Fruit fly (Drosophila melanogaster) whole organism, embryonic: ENCODE measurements around the gene MED14.

Experiments used
- Adf1 ChIP-seq: fragments of 200-800 bp; sonication (Bioruptor generic); IDR thresholded peaks from 2 replicates; pipeline ENCODE4 v1.3.6; 2022; ENCODE audit warnings: missing biosample characterization, missing genetic modification characterization
- Atf-2 ChIP-seq: fragments of 200-800 bp; sonication (Bioruptor generic); optimal IDR thresholded peaks from 2 replicates; lab custom pipeline; 2016; ENCODE audit warnings: missing biosample characterization, missing genetic modification characterization
- Atf6 ChIP-seq: fragments of 200-800 bp; sonication (Bioruptor generic); IDR thresholded peaks from 2 replicates; pipeline ENCODE4 v1.3.6; 2022; ENCODE audit warnings: missing biosample characterization, missing genetic modification characterization
- B-H2 ChIP-seq: fragments of 200-800 bp; sonication (Bioruptor generic); optimal IDR thresholded peaks from 2 replicates; lab custom pipeline; 2018; ENCODE audit warnings: missing biosample characterization, mild to moderate bottlenecking, missing genetic modification characterization
- Blimp-1 ChIP-seq: fragments of 200-800 bp; sonication (Bioruptor generic); optimal IDR thresholded peaks from 3 replicates; lab custom pipeline; 2018; ENCODE audit warnings: missing biosample characterization, missing genetic modification characterization, mild to moderate bottlenecking, moderate library complexity, missing genetic modification reagents
- CG10979 ChIP-seq: fragments of 200-800 bp; sonication (Bioruptor generic); optimal IDR thresholded peaks from 2 replicates; lab custom pipeline; 2018; ENCODE audit warnings: missing biosample characterization, mild to moderate bottlenecking, missing genetic modification characterization, moderate library complexity
- CG11093 ChIP-seq: fragments of 200-800 bp; sonication (Bioruptor generic); IDR thresholded peaks from 3 replicates; pipeline ENCODE4 v1.3.6; 2022; ENCODE audit warnings: missing biosample characterization, missing genetic modification characterization
- CG12236 ChIP-seq: fragments of 200-800 bp; sonication (Bioruptor generic); optimal IDR thresholded peaks from 2 replicates; lab custom pipeline; 2016; ENCODE audit warnings: missing biosample characterization, missing genetic modification characterization
- CG12769 ChIP-seq: fragments of 200-800 bp; sonication (Bioruptor generic); optimal IDR thresholded peaks from 2 replicates; lab custom pipeline; 2019; ENCODE audit warnings: missing biosample characterization, mild to moderate bottlenecking, missing genetic modification characterization, moderate library complexity
- CG13424 ChIP-seq: fragments of 200-800 bp; sonication (Bioruptor generic); optimal IDR thresholded peaks from 2 replicates; lab custom pipeline; 2019; ENCODE audit warnings: missing biosample characterization, mild to moderate bottlenecking, missing genetic modification characterization, moderate library complexity
- CG15479 ChIP-seq: fragments of 200-800 bp; sonication (Bioruptor generic); optimal IDR thresholded peaks from 3 replicates; lab custom pipeline; 2019; ENCODE audit warnings: missing biosample characterization, mild to moderate bottlenecking, missing genetic modification characterization, moderate library complexity
- CG16815 ChIP-seq: fragments of 200-800 bp; sonication (Bioruptor generic); optimal IDR thresholded peaks from 3 replicates; lab custom pipeline; 2017; ENCODE audit warnings: missing biosample characterization, mild to moderate bottlenecking, missing genetic modification characterization
- CG17186 ChIP-seq: fragments of 200-800 bp; sonication (Bioruptor generic); optimal IDR thresholded peaks from 3 replicates; lab custom pipeline; 2017; ENCODE audit warnings: missing biosample characterization, missing genetic modification reagents, missing genetic modification characterization
- CG17829 ChIP-seq: fragments of 200-800 bp; optimal IDR thresholded peaks from 2 replicates; lab custom pipeline; 2019; ENCODE audit warnings: missing biosample characterization, mild to moderate bottlenecking, missing genetic modification characterization, moderate library complexity
- CG18476 ChIP-seq: fragments of 200-800 bp; sonication (Bioruptor generic); optimal IDR thresholded peaks from 2 replicates; lab custom pipeline; 2016; ENCODE audit warnings: missing biosample characterization, mild to moderate bottlenecking, missing genetic modification characterization
- CG2712 ChIP-seq: fragments of 200-800 bp; optimal IDR thresholded peaks from 3 replicates; lab custom pipeline; 2019; ENCODE audit warnings: missing biosample characterization, mild to moderate bottlenecking, missing genetic modification characterization, moderate library complexity
- CG30403 ChIP-seq: fragments of 200-800 bp; sonication (Bioruptor generic); optimal IDR thresholded peaks from 3 replicates; lab custom pipeline; 2016; ENCODE audit warnings: missing biosample characterization, missing genetic modification characterization
- CG3281 ChIP-seq: fragments of 200-800 bp; sonication (Bioruptor generic); optimal IDR thresholded peaks from 3 replicates; lab custom pipeline; 2017; ENCODE audit warnings: missing biosample characterization, mild to moderate bottlenecking, missing genetic modification characterization
- CG43689 ChIP-seq: fragments of 200-800 bp; sonication (Bioruptor generic); IDR thresholded peaks from 2 replicates; pipeline ENCODE4 v1.3.6; 2022; ENCODE audit warnings: missing biosample characterization, missing genetic modification characterization
- CG4730 ChIP-seq: fragments of 200-800 bp; sonication (Bioruptor generic); IDR thresholded peaks from 2 replicates; pipeline ENCODE4 v1.3.6; 2022; ENCODE audit warnings: missing biosample characterization, missing genetic modification characterization
- CG6254 ChIP-seq: fragments of 200-800 bp; sonication (Bioruptor generic); optimal IDR thresholded peaks from 3 replicates; lab custom pipeline; 2017; ENCODE audit warnings: mild to moderate bottlenecking, missing biosample characterization, missing genetic modification reagents, missing genetic modification characterization
- CG9876 ChIP-seq: fragments of 200-800 bp; sonication (Bioruptor generic); optimal IDR thresholded peaks from 2 replicates; lab custom pipeline; 2016; ENCODE audit warnings: missing biosample characterization, missing genetic modification characterization
- Chrac-16 ChIP-seq: fragments of 200-800 bp; sonication (Bioruptor generic); optimal IDR thresholded peaks from 3 replicates; lab custom pipeline; 2016; ENCODE audit warnings: missing biosample characterization, missing genetic modification characterization
- Dek ChIP-seq: fragments of 200-800 bp; sonication (Bioruptor generic); optimal IDR thresholded peaks from 3 replicates; lab custom pipeline; 2019; ENCODE audit warnings: missing biosample characterization, mild to moderate bottlenecking, missing genetic modification characterization, moderate library complexity
- Fer1 ChIP-seq: fragments of 200-800 bp; sonication (Bioruptor generic); optimal IDR thresholded peaks from 2 replicates; lab custom pipeline; 2017; ENCODE audit warnings: missing biosample characterization, mild to moderate bottlenecking, missing genetic modification characterization
- Lhr ChIP-seq: fragments of 200-800 bp; sonication (Bioruptor generic); optimal IDR thresholded peaks from 3 replicates; lab custom pipeline; 2017; ENCODE audit warnings: mild to moderate bottlenecking, missing biosample characterization, missing genetic modification reagents, missing genetic modification characterization
- MESR4 ChIP-seq: fragments of 200-800 bp; sonication (Bioruptor generic); optimal IDR thresholded peaks from 2 replicates; lab custom pipeline; 2018; ENCODE audit warnings: missing biosample characterization, mild to moderate bottlenecking, missing genetic modification characterization, moderate library complexity
- NFAT ChIP-seq: fragments of 200-800 bp; sonication (Bioruptor generic); IDR thresholded peaks from 2 replicates; pipeline ENCODE4 v1.3.6; 2022; ENCODE audit warnings: missing biosample characterization, missing genetic modification characterization
- Pdp1 ChIP-seq, 2 experiments: fragments of 200-800 bp; sonication (Bioruptor generic); optimal IDR thresholded peaks; 3 replicates each; lab custom pipeline; 2016; ENCODE audit warnings: missing biosample characterization in 2 of 2, missing genetic modification characterization in 2 of 2, mild to moderate bottlenecking in 1 of 2, moderate library complexity in 1 of 2
- Side ChIP-seq: fragments of 200-800 bp; sonication (Bioruptor generic); optimal IDR thresholded peaks from 2 replicates; lab custom pipeline; 2016; ENCODE audit warnings: missing biosample characterization, missing genetic modification characterization
- Ssrp ChIP-seq: fragments of 200-800 bp; sonication (Bioruptor generic); optimal IDR thresholded peaks from 2 replicates; lab custom pipeline; 2018; ENCODE audit warnings: missing biosample characterization, mild to moderate bottlenecking, missing genetic modification characterization, moderate library complexity
- aop ChIP-seq: fragments of 200-800 bp; sonication (Bioruptor generic); IDR thresholded peaks from 2 replicates; pipeline ENCODE4 v1.3.6; 2022; ENCODE audit warnings: missing biosample characterization, missing genetic modification characterization
- ato ChIP-seq: fragments of 200-800 bp; sonication (Bioruptor generic); IDR thresholded peaks from 2 replicates; pipeline ENCODE4 v1.3.6; 2022; ENCODE audit warnings: missing biosample characterization, missing genetic modification characterization; ENCODE audit not compliant: partially characterized antibody
- btn ChIP-seq: fragments of 200-800 bp; sonication (Bioruptor generic); optimal IDR thresholded peaks from 2 replicates; lab custom pipeline; 2016; ENCODE audit warnings: missing biosample characterization, missing genetic modification characterization
- dmrt11E ChIP-seq: fragments of 200-800 bp; sonication (Bioruptor generic); optimal IDR thresholded peaks from 3 replicates; lab custom pipeline; 2018; ENCODE audit warnings: missing biosample characterization, mild to moderate bottlenecking, missing genetic modification characterization, moderate library complexity
- ftz-f1 ChIP-seq: fragments of 200-800 bp; sonication (Bioruptor generic); optimal IDR thresholded peaks from 2 replicates; lab custom pipeline; 2016; ENCODE audit warnings: missing biosample characterization, missing genetic modification characterization
- grn ChIP-seq: fragments of 200-800 bp; sonication (Bioruptor generic); optimal IDR thresholded peaks from 3 replicates; lab custom pipeline; 2017; ENCODE audit warnings: missing biosample characterization, missing genetic modification characterization
- hbn ChIP-seq: fragments of 200-800 bp; sonication (Bioruptor generic); IDR thresholded peaks from 2 replicates; pipeline ENCODE4 v1.3.6; 2022; ENCODE audit warnings: missing biosample characterization, missing genetic modification characterization; ENCODE audit not compliant: partially characterized antibody
- jumu ChIP-seq: fragments of 200-800 bp; sonication (Bioruptor generic); optimal IDR thresholded peaks from 3 replicates; lab custom pipeline; 2016; ENCODE audit warnings: missing biosample characterization, missing genetic modification characterization
- kay ChIP-seq: fragments of 200-800 bp; sonication (Bioruptor generic); optimal IDR thresholded peaks from 2 replicates; lab custom pipeline; 2016; ENCODE audit warnings: missing biosample characterization, missing genetic modification characterization
- pan ChIP-seq, 4 experiments: fragments of >200 bp in 3 of 4; fragments of 200-800 bp in 1 of 4; sonication (Bioruptor generic) in 1 of 4; optimal IDR thresholded peaks in 3 of 4; IDR thresholded peaks in 1 of 4; 2 replicates each; pipeline versions ENCODE4 v1.3.6 to Lab custom; 2017 to 2022; ENCODE audit warnings: missing biosample characterization in 2 of 4, missing genetic modification characterization in 2 of 4, mixed read lengths in 1 of 4
- pnt ChIP-seq: fragments of 200-800 bp; sonication (Bioruptor generic); optimal IDR thresholded peaks from 3 replicates; lab custom pipeline; 2016; ENCODE audit warnings: missing biosample characterization, missing genetic modification characterization
- schlank ChIP-seq: fragments of 200-800 bp; sonication (Bioruptor generic); optimal IDR thresholded peaks from 2 replicates; lab custom pipeline; 2018; ENCODE audit warnings: missing biosample characterization, mild to moderate bottlenecking, missing genetic modification characterization
- sens-2 ChIP-seq: fragments of 200-800 bp; sonication (Bioruptor generic); IDR thresholded peaks from 2 replicates; pipeline ENCODE4 v1.3.6; 2022; ENCODE audit warnings: missing biosample characterization, missing genetic modification characterization
- slbo ChIP-seq: fragments of 200-800 bp; sonication (Bioruptor generic); IDR thresholded peaks from 2 replicates; pipeline ENCODE4 v1.3.6; 2022; ENCODE audit warnings: missing biosample characterization, missing genetic modification characterization
- ssp ChIP-seq: fragments of 200-800 bp; sonication (Bioruptor generic); IDR thresholded peaks from 2 replicates; pipeline ENCODE4 v1.3.6; 2022; ENCODE audit warnings: missing biosample characterization, missing genetic modification characterization
- trem ChIP-seq: fragments of 200-800 bp; optimal IDR thresholded peaks from 3 replicates; lab custom pipeline; 2019; ENCODE audit warnings: missing biosample characterization, mild to moderate bottlenecking, missing genetic modification characterization, moderate library complexity
- tx ChIP-seq: fragments of 200-800 bp; sonication (Bioruptor generic); optimal IDR thresholded peaks from 2 replicates; lab custom pipeline; 2016; ENCODE audit warnings: missing biosample characterization, missing genetic modification characterization
- vfl ChIP-seq: fragments of 200-800 bp; sonication (Bioruptor generic); optimal IDR thresholded peaks from 2 replicates; lab custom pipeline; 2016; ENCODE audit warnings: missing biosample characterization, missing genetic modification characterization

The MED14 gene

dm6 chr3L:563002-563627, 29.9 kb upstream of the MED14 start (continued):
- TF ChIP-seq CG43689 (GFP tag; lab: Robert Waterston, UW) (no peak), Fer1 (GFP tag; lab: Kevin White, UChicago) (peak; percentile 71), sens-2 (GFP tag; lab: Robert Waterston, UW) (peak; percentile 62; the same call in 1 of the 2 replicates), CG17186 (no peak), MESR4 (no peak), CG4730 (0 out of 2 replicates have a peak, but pooled peaks have one; percentile 27), Pdp1 (GFP tag; optimal IDR thresholded peaks at IDR 0.05; lab: Kevin White, UChicago) (peak; percentile 17 to 55), slbo (GFP tag; lab: Robert Waterston, UW) (peak; percentile 57), CG15479 (GFP tag; lab: Kevin White, UChicago) (no peak), Atf6 (no peak; the same call in 1 of the 2 replicates), CG11093 (GFP tag; lab: Robert Waterston, UW) (0 out of 3 replicates have a peak, but pooled peaks have one; percentile 29), CG17829 (tag; lab: Kevin White, UChicago) (peak; percentile 41), CG10979 (peak; percentile 69), CG3281 (GFP tag; lab: Kevin White, UChicago) (peak; percentile 61), tx (peak; percentile 9), Atf-2 (GFP tag; lab: Kevin White, UChicago) (no peak), CG18476 (GFP tag; lab: Kevin White, UChicago) (peak; percentile 34), NFAT (GFP tag; lab: Robert Waterston, UW) (no peak), ssp (GFP tag; lab: Robert Waterston, UW) (peak; percentile 33; the same call in 1 of the 2 replicates), CG12769 (tag; lab: Kevin White, UChicago) (peak; percentile 30), pnt (peak; percentile 42), B-H2 (no peak), Lhr (GFP tag; lab: Kevin White, UChicago) (no peak), schlank (tag; lab: Kevin White, UChicago) (no peak), CG12236 (GFP tag; lab: Kevin White, UChicago) (no peak), Dek (tag; lab: Kevin White, UChicago) (peak; percentile 34), ftz-f1 (GFP tag; lab: Kevin White, UChicago) (no peak), Ssrp (tag; lab: Kevin White, UChicago) (peak; percentile 39), hbn (GFP tag; lab: Robert Waterston, UW) (no peak), Side (GFP tag; lab: Kevin White, UChicago) (peak; percentile 64), Blimp-1 (GFP tag; lab: Kevin White, UChicago) (peak; percentile 78), trem (tag; lab: Kevin White, UChicago) (no peak), ato (GFP tag; lab: Robert Waterston, UW) (no peak), CG16815 (GFP tag; lab: Kevin White, UChicago) (no peak), CG30403 (GFP tag; lab: Kevin White, UChicago) (peak; percentile 62), kay (peak; percentile 39), pan (optimal IDR thresholded peaks at IDR 0.05; lab: Kevin White, UChicago) (no peak), pan (GFP tag; optimal IDR thresholded peaks at IDR 0.05 in 1 of 2, IDR thresholded peaks at IDR 0.05 in 1 of 2) (peak in 1 of 2 experiments; percentile 78), grn (no peak), CG6254 (peak; percentile 70), btn (GFP tag; lab: Kevin White, UChicago) (peak; percentile 18), dmrt11E (peak; percentile 0), Adf1 (no peak), CG9876 (GFP tag; lab: Kevin White, UChicago) (no peak), vfl (GFP tag; lab: Kevin White, UChicago) (no peak), aop (GFP tag; lab: Robert Waterston, UW) (no peak), CG2712 (tag; lab: Kevin White, UChicago) (peak; percentile 72), Chrac-16 (GFP tag; lab: Kevin White, UChicago) (peak; percentile 20), CG13424 (tag; lab: Kevin White, UChicago) (peak; percentile 56), jumu (GFP tag; lab: Kevin White, UChicago) (peak; percentile 12)
